Worm (Caenorhabditis elegans) whole organism, young adult: ENCODE measurements around the gene nhr-36.

ENCODE experiments used
- F49E8.2 ChIP-seq: sonication (generic microtip); optimal IDR thresholded peaks from 3 replicates; lab custom pipeline; 2017; ENCODE audit warnings: missing genetic modification characterization, mild to moderate bottlenecking, missing compliant biosample characterization, antibody characterized with exemption, moderate library complexity; ENCODE audit not compliant: insufficient read depth
- F52B5.7 ChIP-seq: sonication (generic microtip); optimal IDR thresholded peaks from 2 replicates; lab custom pipeline; 2016; ENCODE audit warnings: mild to moderate bottlenecking, missing genetic modification characterization, missing compliant biosample characterization
- Y67H2A.10 ChIP-seq: fragments of 200-800 bp; sonication (Bioruptor generic); conservative IDR thresholded peaks from 2 replicates; pipeline ENCODE4 v1.3.6; 2022; ENCODE audit warnings: missing genetic modification reagents, missing genetic modification characterization, missing compliant biosample characterization
- ccch-3 ChIP-seq: fragments of 200-800 bp; sonication (Bioruptor generic); optimal IDR thresholded peaks from 2 replicates; lab custom pipeline; 2018; ENCODE audit warnings: mild to moderate bottlenecking, missing genetic modification characterization, missing compliant biosample characterization
- lir-1 ChIP-seq: fragments of 200-800 bp; sonication (Bioruptor generic); conservative IDR thresholded peaks from 2 replicates; pipeline ENCODE4 v1.3.6; 2022; ENCODE audit warnings: missing genetic modification reagents, missing genetic modification characterization, missing compliant biosample characterization
- pha-4 ChIP-seq: fragments of 150-350 bp; sonication (generic microtip); optimal IDR thresholded peaks from 2 replicates; lab custom pipeline; 2014; ENCODE audit warnings: missing biosample characterization, missing genetic modification reagents, missing genetic modification characterization
- sdz-38 ChIP-seq: sonication (generic microtip); optimal IDR thresholded peaks from 2 replicates; lab custom pipeline; 2016; ENCODE audit warnings: missing genotype, missing genetic modification characterization, missing compliant biosample characterization
- ztf-18 ChIP-seq: sonication (generic microtip); optimal IDR thresholded peaks from 2 replicates; lab custom pipeline; 2016; ENCODE audit warnings: missing genotype, mild to moderate bottlenecking, missing genetic modification characterization, missing compliant biosample characterization

DNA sequence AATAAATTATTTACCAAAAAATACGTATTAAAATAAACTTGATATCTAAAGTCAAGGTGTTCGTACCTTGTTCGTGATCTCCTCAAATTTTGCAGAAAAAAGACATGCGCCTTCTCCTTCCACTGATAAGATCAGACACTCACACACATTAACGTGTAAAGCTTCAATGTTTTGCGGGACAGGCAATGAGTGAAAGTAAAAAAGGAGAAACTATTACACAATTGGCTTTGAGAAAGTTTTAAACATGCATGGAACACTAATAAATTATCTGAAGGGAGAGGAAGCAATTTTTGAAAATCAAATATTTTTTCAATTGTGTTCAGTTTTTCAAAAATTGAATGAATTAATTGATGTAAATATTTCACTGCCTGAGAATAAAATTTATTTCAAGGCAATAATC lies 36.4 kb downstream of the nhr-36 start:
- TF ChIP-seq sdz-38 (no peak), ztf-18 (tag; lab: Kevin White, UChicago) (no peak), Y67H2A.10 (GFP tag; lab: Robert Waterston, UW) (no peak), lir-1 (no peak), ccch-3 (no peak), F49E8.2 (no peak), pha-4 (tag; lab: Kevin White, UChicago) (no peak), F52B5.7 (tag; lab: Kevin White, UChicago) (no peak)
